Worm (Caenorhabditis elegans) whole organism, L1 larva: ENCODE data around the gene C06E1.1.

ENCODE experiments used
- C16A3.4 ChIP-seq: fragments of 150-350 bp; optimal IDR thresholded peaks from 2 replicates; lab custom pipeline; 2014; ENCODE audit warnings: missing biosample characterization, missing genetic modification characterization
- ama-1 ChIP-seq: fragments of 150-350 bp; optimal IDR thresholded peaks from 2 replicates; lab custom pipeline; 2014
- fkh-4 ChIP-seq: sonication (generic microtip); optimal IDR thresholded peaks from 2 replicates; lab custom pipeline; 2016; ENCODE audit warnings: missing compliant biosample characterization, missing genetic modification characterization, borderline replicate concordance
- mep-1 ChIP-seq: fragments of 150-350 bp; optimal IDR thresholded peaks from 2 replicates; lab custom pipeline; 2014; ENCODE audit warnings: missing biosample characterization, missing genetic modification characterization
- nhr-12 ChIP-seq: sonication (generic microtip); optimal IDR thresholded peaks from 2 replicates; lab custom pipeline; 2017; ENCODE audit warnings: missing biosample characterization, missing genetic modification characterization
- nhr-28 ChIP-seq: fragments of 150-350 bp; optimal IDR thresholded peaks from 2 replicates; lab custom pipeline; 2014; ENCODE audit warnings: missing biosample characterization, missing genetic modification characterization
- snpc-4 ChIP-seq: fragments of 150-350 bp; optimal IDR thresholded peaks from 2 replicates; lab custom pipeline; 2014; ENCODE audit warnings: missing biosample characterization, missing genetic modification characterization
- unc-62 ChIP-seq: fragments of 150-350 bp; optimal IDR thresholded peaks from 2 replicates; lab custom pipeline; 2014; ENCODE audit warnings: missing biosample characterization, missing genetic modification reagents, missing genetic modification characterization
- unc-86 ChIP-seq: sonication (generic microtip); optimal IDR thresholded peaks from 2 replicates; lab custom pipeline; 2016; ENCODE audit warnings: missing genetic modification characterization, missing compliant biosample characterization

DNA sequence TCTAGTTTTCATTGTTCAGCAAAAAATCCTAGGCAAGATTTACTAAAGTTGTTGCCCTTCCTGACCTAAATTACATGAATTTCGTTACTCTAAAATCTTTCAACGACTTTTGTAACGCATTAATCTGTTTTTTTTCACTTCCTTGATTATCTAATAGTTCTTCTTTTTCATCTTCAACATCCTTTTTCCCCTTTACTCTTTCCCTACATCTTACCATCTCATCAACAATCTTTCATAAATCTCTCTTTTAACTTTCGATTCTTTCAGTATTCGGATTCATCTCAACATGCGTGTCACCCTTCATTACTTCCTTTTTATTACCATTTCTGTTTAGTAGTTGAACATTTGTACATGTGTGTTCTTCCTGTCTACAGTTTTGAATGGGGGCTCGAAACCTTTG lies 31.8 kb upstream of the C06E1.1 start:
- TF ChIP-seq C16A3.4 (tag; lab: Kevin White, UChicago) (no peak), ama-1 (no peak), nhr-12 (tag; lab: Kevin White, UChicago) (no peak), fkh-4 (tag; lab: Kevin White, UChicago) (no peak), snpc-4 (tag; lab: Kevin White, UChicago) (no peak), unc-86 (tag; lab: Kevin White, UChicago) (no peak), unc-62 (GFP tag; lab: Kevin White, UChicago) (no peak), nhr-28 (tag; lab: Kevin White, UChicago) (no peak), mep-1 (tag; lab: Kevin White, UChicago) (no peak)
